Fruit fly (Drosophila melanogaster) whole organism, adult: ENCODE data around the gene CG9673.

Experiments used
- CG11617 ChIP-seq: fragments of 200-800 bp; sonication (Bioruptor generic); optimal IDR thresholded peaks from 2 replicates; lab custom pipeline; 2017; ENCODE audit warnings: mild to moderate bottlenecking, missing biosample characterization, missing genetic modification reagents, missing genetic modification characterization
- CG12768 ChIP-seq: fragments of 200-800 bp; sonication (Bioruptor generic); optimal IDR thresholded peaks from 2 replicates; lab custom pipeline; 2017; ENCODE audit warnings: missing biosample characterization, missing genetic modification characterization, mild to moderate bottlenecking, moderate library complexity, missing genetic modification reagents
- CG14711 ChIP-seq: fragments of 200-800 bp; sonication (Bioruptor generic); optimal IDR thresholded peaks from 2 replicates; lab custom pipeline; 2018; ENCODE audit warnings: missing biosample characterization, mild to moderate bottlenecking, missing genetic modification characterization, moderate library complexity
- CG1620 ChIP-seq: fragments of 200-800 bp; sonication (Bioruptor generic); optimal IDR thresholded peaks from 2 replicates; lab custom pipeline; 2016; ENCODE audit warnings: missing biosample characterization, missing genetic modification characterization
- CG5204 ChIP-seq: fragments of 200-800 bp; sonication (Bioruptor generic); optimal IDR thresholded peaks from 2 replicates; lab custom pipeline; 2016; ENCODE audit warnings: missing biosample characterization, missing genetic modification characterization
- CG7101 ChIP-seq: fragments of 200-800 bp; sonication (Bioruptor generic); optimal IDR thresholded peaks from 2 replicates; lab custom pipeline; 2018; ENCODE audit warnings: missing biosample characterization, mild to moderate bottlenecking, missing genetic modification characterization, moderate library complexity
- Crg-1 ChIP-seq: fragments of 200-800 bp; sonication (Bioruptor generic); optimal IDR thresholded peaks from 2 replicates; lab custom pipeline; 2016; ENCODE audit warnings: missing biosample characterization, missing genetic modification characterization
- Hr96 ChIP-seq: fragments of 200-800 bp; sonication (Bioruptor generic); optimal IDR thresholded peaks from 2 replicates; lab custom pipeline; 2016; ENCODE audit warnings: missing biosample characterization, missing genetic modification characterization
- cic ChIP-seq: fragments of 200-800 bp; sonication (Bioruptor generic); optimal IDR thresholded peaks from 2 replicates; lab custom pipeline; 2017; ENCODE audit warnings: missing biosample characterization, mild to moderate bottlenecking, missing genetic modification characterization, moderate library complexity
- ovo ChIP-seq: fragments of 200-800 bp; sonication (Bioruptor generic); optimal IDR thresholded peaks from 2 replicates; lab custom pipeline; 2016; ENCODE audit warnings: missing biosample characterization, missing genetic modification characterization
- pad ChIP-seq: fragments of 200-800 bp; sonication (Bioruptor generic); optimal IDR thresholded peaks from 3 replicates; lab custom pipeline; 2017; ENCODE audit warnings: missing biosample characterization, missing genetic modification characterization, mild to moderate bottlenecking, moderate library complexity, missing genetic modification reagents
- toe ChIP-seq: fragments of 200-800 bp; sonication (Bioruptor generic); optimal IDR thresholded peaks from 2 replicates; lab custom pipeline; 2016; ENCODE audit warnings: missing biosample characterization, missing genetic modification characterization

DNA sequence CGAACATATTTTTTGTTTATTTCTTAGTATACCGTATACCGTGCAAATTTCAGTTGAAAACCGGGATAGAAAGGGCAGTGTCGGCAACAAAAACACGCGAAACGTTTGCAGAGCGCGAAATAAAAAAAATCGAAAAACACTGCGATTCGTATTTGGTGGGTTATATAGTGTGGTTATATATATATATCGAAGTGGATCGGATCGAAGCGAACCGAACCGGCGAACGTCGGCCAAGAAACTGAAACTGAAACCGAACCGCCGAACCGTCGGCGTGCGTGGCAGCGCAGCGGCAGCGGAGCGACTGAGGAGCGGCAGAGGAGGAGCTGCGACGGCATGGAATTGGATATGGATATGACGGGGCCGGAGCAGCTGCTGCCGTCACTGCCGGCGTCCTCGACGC lies 17.5 kb upstream of the CG9673 start, which contains the start of the genes CG32572 and CG34325:
- TF ChIP-seq cic (no peak), CG7101 (tag; lab: Kevin White, UChicago) (no peak), CG12768 (GFP tag; lab: Kevin White, UChicago) (no peak), toe (no peak), ovo (GFP tag; lab: Kevin White, UChicago) (no peak), Hr96 (GFP tag; lab: Kevin White, UChicago) (no peak), CG11617 (no peak), CG5204 (GFP tag; lab: Kevin White, UChicago) (no peak), Crg-1 (GFP tag; lab: Kevin White, UChicago) (no peak), pad (GFP tag; lab: Kevin White, UChicago) (no peak), CG14711 (no peak), CG1620 (GFP tag; lab: Kevin White, UChicago) (no peak)
